Fruit fly (Drosophila melanogaster) whole organism, prepupa: Measurements from ENCODE around the gene MFS18.

Experiments used
- Blimp-1 ChIP-seq: fragments of 200-800 bp; sonication (Bioruptor generic); optimal IDR thresholded peaks from 3 replicates; lab custom pipeline; 2017; ENCODE audit warnings: missing biosample characterization, missing genetic modification characterization, mild to moderate bottlenecking, moderate library complexity, missing genetic modification reagents
- CG10631 ChIP-seq: fragments of 200-800 bp; sonication (Bioruptor generic); optimal IDR thresholded peaks from 2 replicates; lab custom pipeline; 2016; ENCODE audit warnings: missing biosample characterization, missing genetic modification characterization
- CG10669 ChIP-seq: fragments of 200-800 bp; sonication (Bioruptor generic); optimal IDR thresholded peaks from 3 replicates; lab custom pipeline; 2018; ENCODE audit warnings: missing biosample characterization, mild to moderate bottlenecking, missing genetic modification characterization, moderate library complexity
- CG15336 ChIP-seq: fragments of 200-800 bp; sonication (Bioruptor generic); IDR thresholded peaks from 2 replicates; pipeline ENCODE4 v1.3.6; 2022; ENCODE audit warnings: missing biosample characterization, missing genetic modification characterization
- CG3032 ChIP-seq: fragments of 200-800 bp; optimal IDR thresholded peaks from 2 replicates; lab custom pipeline; 2019; ENCODE audit warnings: missing biosample characterization, mild to moderate bottlenecking, missing genetic modification characterization, moderate library complexity
- CG31627 ChIP-seq: fragments of 200-800 bp; sonication (Bioruptor generic); optimal IDR thresholded peaks from 3 replicates; lab custom pipeline; 2016; ENCODE audit warnings: missing biosample characterization, missing genetic modification characterization
- CG34406 ChIP-seq: fragments of 200-800 bp; sonication (Bioruptor generic); optimal IDR thresholded peaks from 3 replicates; lab custom pipeline; 2016; ENCODE audit warnings: missing biosample characterization, missing genetic modification characterization
- CG3919 ChIP-seq: fragments of 200-800 bp; sonication (Bioruptor generic); optimal IDR thresholded peaks from 3 replicates; lab custom pipeline; 2016; ENCODE audit warnings: missing biosample characterization, missing genetic modification characterization
- CG6163 ChIP-seq: fragments of 200-800 bp; sonication (Bioruptor generic); IDR thresholded peaks from 3 replicates; pipeline ENCODE4 v1.3.6; 2022; ENCODE audit warnings: missing biosample characterization, missing genetic modification characterization
- CG6276 ChIP-seq: fragments of 200-800 bp; sonication (Bioruptor generic); optimal IDR thresholded peaks from 2 replicates; lab custom pipeline; 2017; ENCODE audit warnings: missing biosample characterization, mild to moderate bottlenecking, missing genetic modification characterization
- CG6792 ChIP-seq: fragments of 200-800 bp; sonication (Bioruptor generic); optimal IDR thresholded peaks from 3 replicates; lab custom pipeline; 2016; ENCODE audit warnings: missing biosample characterization, missing genetic modification characterization
- CG6808 ChIP-seq: fragments of 200-800 bp; sonication (Bioruptor generic); optimal IDR thresholded peaks from 3 replicates; lab custom pipeline; 2017; ENCODE audit warnings: missing biosample characterization, missing genetic modification characterization, mild to moderate bottlenecking, moderate library complexity, missing genetic modification reagents
- CG7368 ChIP-seq: fragments of 200-800 bp; sonication (Bioruptor generic); optimal IDR thresholded peaks from 3 replicates; lab custom pipeline; 2016; ENCODE audit warnings: missing biosample characterization, missing genetic modification characterization
- CG9139 ChIP-seq: fragments of 200-800 bp; sonication (Bioruptor generic); optimal IDR thresholded peaks from 3 replicates; lab custom pipeline; 2017; ENCODE audit warnings: missing biosample characterization, mild to moderate bottlenecking, missing genetic modification characterization
- Eip75B ChIP-seq: fragments of 200-800 bp; sonication (Bioruptor generic); optimal IDR thresholded peaks from 3 replicates; lab custom pipeline; 2016; ENCODE audit warnings: missing biosample characterization, missing genetic modification characterization
- Eip93F ChIP-seq: fragments of 200-800 bp; sonication (Bioruptor generic); optimal IDR thresholded peaks from 2 replicates; lab custom pipeline; 2016; ENCODE audit warnings: missing biosample characterization, mild to moderate bottlenecking, missing genetic modification characterization
- Ets21C ChIP-seq: fragments of 200-800 bp; sonication (Bioruptor generic); optimal IDR thresholded peaks from 3 replicates; lab custom pipeline; 2016; ENCODE audit warnings: missing biosample characterization, missing genetic modification characterization
- Ets96B ChIP-seq: fragments of 200-800 bp; optimal IDR thresholded peaks from 2 replicates; lab custom pipeline; 2019; ENCODE audit warnings: missing biosample characterization, mild to moderate bottlenecking, missing genetic modification characterization, moderate library complexity
- Gug ChIP-seq: fragments of 200-800 bp; sonication (Bioruptor generic); IDR thresholded peaks from 2 replicates; pipeline ENCODE4 v1.3.6; 2022; ENCODE audit warnings: missing biosample characterization, missing genetic modification characterization
- Hr38 ChIP-seq: sonication (Bioruptor generic); optimal IDR thresholded peaks from 2 replicates; lab custom pipeline; 2016; ENCODE audit warnings: missing biosample characterization, missing genetic modification characterization
- Hr39 ChIP-seq: fragments of 200-800 bp; sonication (Bioruptor generic); optimal IDR thresholded peaks from 2 replicates; lab custom pipeline; 2016; ENCODE audit warnings: missing biosample characterization, missing genetic modification characterization
- Met ChIP-seq: fragments of 200-800 bp; sonication (Bioruptor generic); optimal IDR thresholded peaks from 3 replicates; lab custom pipeline; 2016; ENCODE audit warnings: missing biosample characterization, missing genetic modification characterization
- Smox ChIP-seq: fragments of 200-800 bp; sonication (Bioruptor generic); optimal IDR thresholded peaks from 3 replicates; lab custom pipeline; 2016; ENCODE audit warnings: missing biosample characterization, missing genetic modification characterization
- achi ChIP-seq: fragments of 200-800 bp; sonication (Bioruptor generic); optimal IDR thresholded peaks from 3 replicates; lab custom pipeline; 2016; ENCODE audit warnings: missing biosample characterization, missing genetic modification characterization
- acj6 ChIP-seq: fragments of 200-800 bp; sonication (Bioruptor generic); optimal IDR thresholded peaks from 3 replicates; lab custom pipeline; 2016; ENCODE audit warnings: missing biosample characterization, missing genetic modification characterization
- dac ChIP-seq: fragments of 200-800 bp; sonication (Bioruptor generic); optimal IDR thresholded peaks from 2 replicates; lab custom pipeline; 2017; ENCODE audit warnings: missing biosample characterization, mild to moderate bottlenecking, missing genetic modification characterization
- eg ChIP-seq: fragments of 200-800 bp; sonication (Bioruptor generic); IDR thresholded peaks from 3 replicates; pipeline ENCODE4 v1.3.6; 2022; ENCODE audit warnings: missing biosample characterization, missing genetic modification characterization
- esn ChIP-seq: fragments of 200-800 bp; sonication (Bioruptor generic); optimal IDR thresholded peaks from 2 replicates; lab custom pipeline; 2016; ENCODE audit warnings: missing biosample characterization, mild to moderate bottlenecking, missing genetic modification characterization, moderate library complexity
- fd85E ChIP-seq: fragments of 200-800 bp; sonication (Bioruptor generic); optimal IDR thresholded peaks from 3 replicates; lab custom pipeline; 2016; ENCODE audit warnings: missing biosample characterization, missing genetic modification characterization
- fkh ChIP-seq: fragments of 200-800 bp; sonication (Bioruptor generic); optimal IDR thresholded peaks from 3 replicates; lab custom pipeline; 2017; ENCODE audit warnings: missing biosample characterization, mild to moderate bottlenecking, missing genetic modification characterization, moderate library complexity
- net ChIP-seq: fragments of 200-800 bp; sonication (Bioruptor generic); optimal IDR thresholded peaks from 3 replicates; lab custom pipeline; 2016; ENCODE audit warnings: missing biosample characterization, missing genetic modification characterization
- pdm3 ChIP-seq: fragments of 200-800 bp; sonication (Bioruptor generic); optimal IDR thresholded peaks from 3 replicates; lab custom pipeline; 2016; ENCODE audit warnings: missing biosample characterization, missing genetic modification characterization
- spab ChIP-seq: fragments of 200-800 bp; sonication (Bioruptor generic); optimal IDR thresholded peaks from 2 replicates; lab custom pipeline; 2017; ENCODE audit warnings: missing biosample characterization, mild to moderate bottlenecking, missing genetic modification characterization, missing genetic modification reagents
- ss ChIP-seq, 2 experiments: fragments of 200-800 bp; sonication (Bioruptor generic); optimal IDR thresholded peaks; 2 replicates in 1 of 2; 3 replicates in 1 of 2; lab custom pipeline; 2017 to 2018; ENCODE audit warnings: mild to moderate bottlenecking in 2 of 2, missing biosample characterization in 2 of 2, missing genetic modification characterization in 2 of 2, moderate library complexity in 1 of 2
- svp ChIP-seq: fragments of 200-800 bp; sonication (Bioruptor generic); peaks from one replicate; lab custom pipeline; 2016; ENCODE audit warnings: missing biosample characterization, missing genetic modification characterization
- topi ChIP-seq: fragments of 200-800 bp; sonication (Bioruptor generic); optimal IDR thresholded peaks from 3 replicates; lab custom pipeline; 2016; ENCODE audit warnings: missing biosample characterization, missing genetic modification characterization
- vri ChIP-seq: fragments of 200-800 bp; sonication (Bioruptor generic); optimal IDR thresholded peaks from 3 replicates; lab custom pipeline; 2016; ENCODE audit warnings: missing biosample characterization, mild to moderate bottlenecking, missing genetic modification characterization

MFS18 gene

dm6 chr2L:4416089-4416488 lies 32.3 kb downstream of the MFS18 start (continued):
- TF ChIP-seq esn (GFP tag; lab: Kevin White, UChicago) (no peak), pdm3 (peak; percentile 48), acj6 (GFP tag; lab: Kevin White, UChicago) (peak; percentile 23), CG34406 (GFP tag; lab: Kevin White, UChicago) (peak; percentile 18), CG10631 (GFP tag; lab: Kevin White, UChicago) (peak; percentile 43), Hr39 (peak; percentile 35), Eip75B (GFP tag; lab: Kevin White, UChicago) (peak; percentile 53), ss (GFP tag; optimal IDR thresholded peaks at IDR 0.05; lab: Kevin White, UChicago) (peak in 1 of 2 experiments; percentile 33), CG6276 (peak; percentile 17), Ets21C (GFP tag; lab: Kevin White, UChicago) (peak; percentile 23), CG3919 (GFP tag; lab: Kevin White, UChicago) (peak; percentile 53), dac (GFP tag; lab: Kevin White, UChicago) (no peak)
- TF ChIP-seq, all 60 proteins: peak for 42

dm6 chr2L:4414059-4414458 lies 34.4 kb downstream of the MFS18 start:
- TF ChIP-seq Eip75B (GFP tag; lab: Kevin White, UChicago) (no peak), CG10669 (GFP tag; lab: Kevin White, UChicago) (no peak), CG6276 (no peak)

- TF ChIP-seq CG6792 (GFP tag; lab: Kevin White, UChicago) (no peak), vri (no peak), fd85E (no peak), CG6808 (GFP tag; lab: Kevin White, UChicago) (no peak), CG3032 (tag; lab: Kevin White, UChicago) (no peak), fkh (no peak), CG7368 (GFP tag; lab: Kevin White, UChicago) (no peak), topi (GFP tag; lab: Kevin White, UChicago) (no peak), eg (no peak), CG31627 (GFP tag; lab: Kevin White, UChicago) (no peak), Met (GFP tag; lab: Kevin White, UChicago) (no peak), Eip93F (GFP tag; lab: Kevin White, UChicago) (no peak), CG6276 (no peak), Blimp-1 (GFP tag; lab: Kevin White, UChicago) (no peak), ss (GFP tag; optimal IDR thresholded peaks at IDR 0.05; lab: Kevin White, UChicago) (no peak), CG15336 (GFP tag; lab: Robert Waterston, UW) (no peak), Ets21C (GFP tag; lab: Kevin White, UChicago) (no peak), pdm3 (no peak), svp (GFP tag; lab: Kevin White, UChicago) (no peak), CG34406 (GFP tag; lab: Kevin White, UChicago) (no peak)
These were observed 37.6 kb downstream of the MFS18 start, which contains the start of gene CG43055 for dm6 chr2L:4410855-4411254. TSS of gene CG43055 (plus strand) at chr2L:4411155.

- peak; percentile 61 for TF ChIP-seq CG6163 (GFP tag; lab: Robert Waterston, UW)
- peak; percentile 59 for TF ChIP-seq CG34406 (GFP tag; lab: Kevin White, UChicago)
- TF ChIP-seq achi (GFP tag; lab: Kevin White, UChicago) = peak; percentile 40
- TF ChIP-seq ss (GFP tag; optimal IDR thresholded peaks at IDR 0.05; lab: Kevin White, UChicago) = no peak
- peak; percentile 43 for TF ChIP-seq CG9139 (GFP tag; lab: Kevin White, UChicago)
These were observed 45.3 kb downstream of the MFS18 start, which contains the start of gene Dim1 for dm6 chr2L:4403013-4403604. TSS of gene Dim1 (plus strand) at chr2L:4403251.

dm6 chr2L:4400653-4401052 lies 47.8 kb downstream of the MFS18 start, which contains the start of gene CG33003:
TSS of gene CG33003 (plus strand) at chr2L:4400953.
- no peak for TF ChIP-seq CG31627 (GFP tag; lab: Kevin White, UChicago)
- no peak for TF ChIP-seq acj6 (GFP tag; lab: Kevin White, UChicago)
- no peak for TF ChIP-seq Smox (GFP tag; lab: Kevin White, UChicago)
- TF ChIP-seq spab (GFP tag; lab: Kevin White, UChicago) = no peak
- no peak for TF ChIP-seq net (GFP tag; lab: Kevin White, UChicago)
- TF ChIP-seq Hr38 (GFP tag; lab: Kevin White, UChicago) = no peak
- TF ChIP-seq Blimp-1 (GFP tag; lab: Kevin White, UChicago) = no peak
- TF ChIP-seq Ets96B (tag; lab: Kevin White, UChicago) = no peak
- TF ChIP-seq Gug (GFP tag; lab: Robert Waterston, UW) = no peak
- no peak for TF ChIP-seq CG6163 (GFP tag; lab: Robert Waterston, UW)
